Worm (Caenorhabditis elegans): Measurements from ENCODE around the gene F46H5.4.

Gene F46H5.4

ce11 chrX:7298652-7299051 is 44.2 kb upstream of the F46H5.4 start, which contains the start of gene K03A1.4:
TSS of gene K03A1.4 (minus strand) at chrX:7298752.
- TF ChIP-seq fos-1 (tag; optimal IDR thresholded peaks at IDR 0.05) (no peak), lin-39 (tag; optimal IDR thresholded peaks at IDR 0.05) (no peak), aly-2 (tag; optimal IDR thresholded peaks at IDR 0.05) (no peak), elt-1 (tag; optimal IDR thresholded peaks at IDR 0.05) (no peak), ceh-9 (tag; optimal IDR thresholded peaks at IDR 0.05) (no peak), eor-1 (tag; optimal IDR thresholded peaks at IDR 0.05) (no peak), nfya-1 (tag; optimal IDR thresholded peaks at IDR 0.05; ENCODE audit: insufficient read depth) (no peak), fkh-2 (tag; optimal IDR thresholded peaks at IDR 0.05) (no peak), egl-27 (tag; optimal IDR thresholded peaks at IDR 0.05) (no peak), nhr-23 (tag; optimal IDR thresholded peaks at IDR 0.05) (no peak), nhr-28 (tag; optimal IDR thresholded peaks at IDR 0.05) (no peak), nhr-237 (tag; optimal IDR thresholded peaks at IDR 0.05) (no peak), ceh-82 (tag; optimal IDR thresholded peaks at IDR 0.05) (no peak), hmg-11 (tag; optimal IDR thresholded peaks at IDR 0.05) (no peak), sea-2 (GFP tag; optimal IDR thresholded peaks at IDR 0.05) (no peak)

- TF ChIP-seq daf-12 (tag; optimal IDR thresholded peaks at IDR 0.05): no peak
- no peak for TF ChIP-seq snpc-4 (tag; optimal IDR thresholded peaks at IDR 0.05)
- no peak for TF ChIP-seq ztf-11 (tag; optimal IDR thresholded peaks at IDR 0.05)
- no peak for TF ChIP-seq nhr-11 (tag; optimal IDR thresholded peaks at IDR 0.05)
- TF ChIP-seq nfya-1 (tag; optimal IDR thresholded peaks at IDR 0.05; ENCODE audit: insufficient read depth): no peak
- TF ChIP-seq nhr-76 (tag; optimal IDR thresholded peaks at IDR 0.05): no peak
Measured at ce11 chrX:7296310-7296709, 41.9 kb upstream of the F46H5.4 start.

ce11 chrX:7291810-7292209 is 37.4 kb upstream of the F46H5.4 start, which contains the start of gene lron-7:
TSS of gene lron-7 (plus strand) at chrX:7292132.
- TF ChIP-seq pqm-1 (tag; optimal IDR thresholded peaks at IDR 0.05) (peak; percentile 80), pha-4 (tag; optimal IDR thresholded peaks at IDR 0.05) (peak; percentile 41), elt-2 (tag; optimal IDR thresholded peaks at IDR 0.05) (peak; percentile 71), ztf-11 (tag; optimal IDR thresholded peaks at IDR 0.05) (no peak)

ce11 chrX:7290859-7291628 is 36.6 kb upstream of the F46H5.4 start:
- TF ChIP-seq pha-4 (tag; optimal IDR thresholded peaks at IDR 0.05) (peak; percentile 65), elt-2 (tag; optimal IDR thresholded peaks at IDR 0.05) (peak; percentile 23), nhr-43 (tag; optimal IDR thresholded peaks at IDR 0.05; ENCODE audit: poor library complexity, severe bottlenecking) (no peak)

- TF ChIP-seq elt-1 (tag; optimal IDR thresholded peaks at IDR 0.05) (no peak), egl-5 (tag; optimal IDR thresholded peaks at IDR 0.05) (peak; percentile 35)
Measured at ce11 chrX:7289565-7289964, 35.2 kb upstream of the F46H5.4 start.

- TF ChIP-seq lin-39 (tag; optimal IDR thresholded peaks at IDR 0.05) (peak; percentile 62), elt-1 (tag; optimal IDR thresholded peaks at IDR 0.05) (peak; percentile 34), fkh-10 (GFP tag; optimal IDR thresholded peaks at IDR 0.05) (peak; percentile 89), tbx-2 (tag; optimal IDR thresholded peaks at IDR 0.05) (peak; percentile 35), skn-1 (tag; optimal IDR thresholded peaks at IDR 0.05) (peak; percentile 9), ceh-9 (tag; optimal IDR thresholded peaks at IDR 0.05) (peak; percentile 74), hmg-11 (tag; optimal IDR thresholded peaks at IDR 0.05) (peak; percentile 66), ztf-11 (tag; optimal IDR thresholded peaks at IDR 0.05) (no peak), fkh-2 (tag; optimal IDR thresholded peaks at IDR 0.05) (no peak), nfya-1 (tag; optimal IDR thresholded peaks at IDR 0.05; ENCODE audit: insufficient read depth) (peak; percentile 49), egl-5 (tag; optimal IDR thresholded peaks at IDR 0.05) (no peak)
Measured at ce11 chrX:7284724-7285184, 30.3 kb upstream of the F46H5.4 start.

- TF ChIP-seq lin-15B (tag; optimal IDR thresholded peaks at IDR 0.05): no peak
- no peak for TF ChIP-seq ceh-9 (tag; optimal IDR thresholded peaks at IDR 0.05)
- no peak for TF ChIP-seq R02D3.7 (tag; optimal IDR thresholded peaks at IDR 0.05)
- no peak for TF ChIP-seq fkh-10 (GFP tag; optimal IDR thresholded peaks at IDR 0.05)
- no peak for TF ChIP-seq nfya-1 (tag; optimal IDR thresholded peaks at IDR 0.05; ENCODE audit: insufficient read depth)
- TF ChIP-seq ceh-82 (tag; optimal IDR thresholded peaks at IDR 0.05): no peak
- no peak for TF ChIP-seq elt-2 (tag; optimal IDR thresholded peaks at IDR 0.05)
- TF ChIP-seq daf-12 (tag; optimal IDR thresholded peaks at IDR 0.05): no peak
- TF ChIP-seq unc-39 (tag; optimal IDR thresholded peaks at IDR 0.05): no peak
- no peak for TF ChIP-seq nhr-12 (tag; optimal IDR thresholded peaks at IDR 0.05)
- no peak for TF ChIP-seq mdl-1 (tag; optimal IDR thresholded peaks at IDR 0.05)
- no peak for TF ChIP-seq tbx-2 (tag; optimal IDR thresholded peaks at IDR 0.05)
- no peak for TF ChIP-seq nhr-23 (tag; optimal IDR thresholded peaks at IDR 0.05)
- no peak for TF ChIP-seq fkh-2 (tag; optimal IDR thresholded peaks at IDR 0.05)
- TF ChIP-seq egl-27 (tag; optimal IDR thresholded peaks at IDR 0.05): no peak
Measured at ce11 chrX:7283136-7283535, 28.7 kb upstream of the F46H5.4 start.
